Fruit fly (Drosophila melanogaster): ENCODE results near the gene CG42327.

CG42327 gene

dm6 chr3R:11649449-11649848, 6.5 kb upstream of the CG42327 start (continued):
- TF ChIP-seq CG10631 (GFP tag; optimal IDR thresholded peaks at IDR 0.05): peak; percentile 79
- TF ChIP-seq Gug (GFP tag; IDR thresholded peaks at IDR 0.05): peak; percentile 83
- peak; percentile 81 for TF ChIP-seq CG34406 (GFP tag; optimal IDR thresholded peaks at IDR 0.05)
- TF ChIP-seq dsx (GFP tag; optimal IDR thresholded peaks at IDR 0.05; ENCODE audit: poor library complexity, severe bottlenecking): peak; percentile 53
- peak; percentile 89 for TF ChIP-seq OdsH (GFP tag; optimal IDR thresholded peaks at IDR 0.05)
- peak; percentile 87 for TF ChIP-seq Met (GFP tag; optimal IDR thresholded peaks at IDR 0.05)
- peak; percentile 80 for TF ChIP-seq CG8632 (GFP tag; optimal IDR thresholded peaks at IDR 0.05)
- peak; percentile 82 for TF ChIP-seq CG8319 (GFP tag; optimal IDR thresholded peaks at IDR 0.05)
- TF ChIP-seq CG4318 (GFP tag; optimal IDR thresholded peaks at IDR 0.05): peak; percentile 74
- peak; percentile 51 for TF ChIP-seq dac (GFP tag; optimal IDR thresholded peaks at IDR 0.05)
- TF ChIP-seq topi (GFP tag; optimal IDR thresholded peaks at IDR 0.05): peak; percentile 89
- TF ChIP-seq CG3919 (GFP tag; optimal IDR thresholded peaks at IDR 0.05): peak; percentile 90
- TF ChIP-seq Ets21C (GFP tag; optimal IDR thresholded peaks at IDR 0.05): peak; percentile 88
- TF ChIP-seq CG11294 (GFP tag; IDR thresholded peaks at IDR 0.05): peak; percentile 81
- peak; percentile 86 for TF ChIP-seq CG15336 (GFP tag; IDR thresholded peaks at IDR 0.05)
- TF ChIP-seq fd85E (GFP tag; optimal IDR thresholded peaks at IDR 0.05): peak; percentile 59
- TF ChIP-seq lz (GFP tag; optimal IDR thresholded peaks at IDR 0.05): peak; percentile 90
- peak; percentile 59 for TF ChIP-seq CG16779 (tag; optimal IDR thresholded peaks at IDR 0.05)
- TF ChIP-seq CG11762 (GFP tag; optimal IDR thresholded peaks at IDR 0.05; ENCODE audit: insufficient read depth): peak; percentile 83
- TF ChIP-seq CG6792 (GFP tag; optimal IDR thresholded peaks at IDR 0.05): peak; percentile 85
- peak; percentile 84 for TF ChIP-seq Sox14 (GFP tag; optimal IDR thresholded peaks at IDR 0.05)
- peak; percentile 61 for TF ChIP-seq Hr38 (GFP tag; optimal IDR thresholded peaks at IDR 0.05)
- peak; percentile 70 for TF ChIP-seq fd59A (GFP tag; optimal IDR thresholded peaks at IDR 0.05)
- peak; percentile 94 for TF ChIP-seq CG6163 (GFP tag; IDR thresholded peaks at IDR 0.05)

dm6 chr3R:11650105-11651039, 5.6 kb upstream of the CG42327 start, which contains the start of the genes Csk and Elp1:
TSS of gene Csk (minus strand) at chr3R:11650706.
TSS of gene Elp1 (plus strand) at chr3R:11650971.
- peak; percentile 39 for TF ChIP-seq topi (GFP tag; optimal IDR thresholded peaks at IDR 0.05)
- TF ChIP-seq Eip93F (GFP tag; optimal IDR thresholded peaks at IDR 0.05): peak; percentile 38
- no peak for TF ChIP-seq CG11762 (GFP tag; optimal IDR thresholded peaks at IDR 0.05; ENCODE audit: insufficient read depth)
- TF ChIP-seq lz (GFP tag; optimal IDR thresholded peaks at IDR 0.05): peak; percentile 45
- TF ChIP-seq OdsH (GFP tag; optimal IDR thresholded peaks at IDR 0.05): peak; percentile 58
- TF ChIP-seq CG8119 (GFP tag; IDR thresholded peaks at IDR 0.05): no peak
- TF ChIP-seq Hr39 (GFP tag; optimal IDR thresholded peaks at IDR 0.05): peak; percentile 41
- peak; percentile 46 for TF ChIP-seq acj6 (GFP tag; optimal IDR thresholded peaks at IDR 0.05)
- peak; percentile 6 for TF ChIP-seq CG6808 (GFP tag; optimal IDR thresholded peaks at IDR 0.05)
- TF ChIP-seq CG1621 (tag; optimal IDR thresholded peaks at IDR 0.05): no peak
- no peak for TF ChIP-seq Blimp-1 (GFP tag; optimal IDR thresholded peaks at IDR 0.05)
- peak; percentile 1 for TF ChIP-seq CG10669 (GFP tag; optimal IDR thresholded peaks at IDR 0.05)
- TF ChIP-seq achi (GFP tag; optimal IDR thresholded peaks at IDR 0.05): peak; percentile 57
- TF ChIP-seq CG6854 (GFP tag; optimal IDR thresholded peaks at IDR 0.05): no peak
- TF ChIP-seq eg (GFP tag; IDR thresholded peaks at IDR 0.05): peak; percentile 37; the same call in 1 of the 3 replicates
- peak; percentile 23 for TF ChIP-seq net (GFP tag; optimal IDR thresholded peaks at IDR 0.05)
- TF ChIP-seq Ets96B (tag; optimal IDR thresholded peaks at IDR 0.05): peak; percentile 36
- peak; percentile 13 for TF ChIP-seq Ets21C (GFP tag; optimal IDR thresholded peaks at IDR 0.05)
- peak; percentile 60 for TF ChIP-seq Met (GFP tag; optimal IDR thresholded peaks at IDR 0.05)
- TF ChIP-seq Sox102F (GFP tag; optimal IDR thresholded peaks at IDR 0.05): peak; percentile 57
- no peak for TF ChIP-seq fd85E (GFP tag; optimal IDR thresholded peaks at IDR 0.05)
- peak; percentile 41; the same call in 1 of the 2 replicates for TF ChIP-seq Gug (GFP tag; IDR thresholded peaks at IDR 0.05)
- TF ChIP-seq CG10631 (GFP tag; optimal IDR thresholded peaks at IDR 0.05): peak; percentile 48
- peak; percentile 22 for TF ChIP-seq Sox15 (GFP tag; optimal IDR thresholded peaks at IDR 0.05)
- peak; percentile 2 for TF ChIP-seq Lpt (GFP tag; optimal IDR thresholded peaks at IDR 0.05)
- peak; percentile 12 for TF ChIP-seq CG6792 (GFP tag; optimal IDR thresholded peaks at IDR 0.05)
- no peak for TF ChIP-seq spab (GFP tag; optimal IDR thresholded peaks at IDR 0.05)
- no peak for TF ChIP-seq CG15336 (GFP tag; IDR thresholded peaks at IDR 0.05)
- peak; percentile 42 for TF ChIP-seq Eip75B (GFP tag; optimal IDR thresholded peaks at IDR 0.05)
- TF ChIP-seq CG32006 (GFP tag; optimal IDR thresholded peaks at IDR 0.05): peak; percentile 43
- no peak for TF ChIP-seq CG4318 (GFP tag; optimal IDR thresholded peaks at IDR 0.05)
- TF ChIP-seq CG11902 (GFP tag; optimal IDR thresholded peaks at IDR 0.05): peak; percentile 7
- no peak for TF ChIP-seq CG6163 (GFP tag; IDR thresholded peaks at IDR 0.05)
- TF ChIP-seq fd59A (GFP tag; optimal IDR thresholded peaks at IDR 0.05): peak; percentile 9
- peak; percentile 38 for TF ChIP-seq CG31627 (GFP tag; optimal IDR thresholded peaks at IDR 0.05)
